Worm (Caenorhabditis elegans) whole organism, early embryonic: Measurements from ENCODE around the gene srv-16.

Experiments
- B0310.2 ChIP-seq: sonication (generic microtip); optimal IDR thresholded peaks from 2 replicates; lab custom pipeline; 2016; ENCODE audit warnings: mild to moderate bottlenecking, missing genetic modification characterization, missing compliant biosample characterization
- F13C5.2 ChIP-seq: sonication (generic microtip); optimal IDR thresholded peaks from 2 replicates; lab custom pipeline; 2017; ENCODE audit warnings: mild to moderate bottlenecking, missing genetic modification characterization, inconsistent platforms, missing compliant biosample characterization
- aly-1 ChIP-seq: sonication (generic microtip); optimal IDR thresholded peaks from 2 replicates; lab custom pipeline; 2016; ENCODE audit warnings: missing genetic modification characterization, missing compliant biosample characterization
- ama-1 ChIP-seq: fragments of 150-350 bp; optimal IDR thresholded peaks from 2 replicates; lab custom pipeline; 2014
- ceh-13 ChIP-seq: fragments of 200-800 bp; sonication (Bioruptor generic); optimal IDR thresholded peaks from 2 replicates; lab custom pipeline; 2018; ENCODE audit warnings: mild to moderate bottlenecking, missing genetic modification characterization, missing compliant biosample characterization
- ceh-36 ChIP-seq: sonication (generic microtip); optimal IDR thresholded peaks from 2 replicates; lab custom pipeline; 2016; ENCODE audit warnings: missing genetic modification characterization, inconsistent platforms, missing compliant biosample characterization
- ets-7 ChIP-seq: sonication (generic microtip); optimal IDR thresholded peaks from 2 replicates; lab custom pipeline; 2016; ENCODE audit warnings: missing genotype, missing genetic modification characterization, missing compliant biosample characterization
- flt-1 ChIP-seq: fragments of 200-800 bp; sonication (Bioruptor generic); IDR thresholded peaks from 2 replicates; pipeline ENCODE4 v1.3.6; 2022; ENCODE audit warnings: missing genetic modification characterization, missing compliant biosample characterization
- hmbx-1 ChIP-seq: sonication (generic microtip); optimal IDR thresholded peaks from 2 replicates; lab custom pipeline; 2016; ENCODE audit warnings: mild to moderate bottlenecking, missing genetic modification characterization, missing compliant biosample characterization
- hmg-4 ChIP-seq: fragments of 200-800 bp; sonication (Bioruptor generic); optimal IDR thresholded peaks from 2 replicates; lab custom pipeline; 2018; ENCODE audit warnings: mild to moderate bottlenecking, missing genetic modification characterization, missing compliant biosample characterization
- hnd-1 ChIP-seq: sonication (generic microtip); optimal IDR thresholded peaks from 2 replicates; lab custom pipeline; 2016; ENCODE audit warnings: missing genetic modification characterization, missing compliant biosample characterization
- pes-1 ChIP-seq: fragments of 200-800 bp; sonication (Bioruptor generic); IDR thresholded peaks from 2 replicates; pipeline ENCODE4 v1.3.6; 2022; ENCODE audit warnings: missing genetic modification reagents, missing genetic modification characterization, missing compliant biosample characterization
- scrt-1 ChIP-seq: fragments of 200-800 bp; sonication (Bioruptor generic); IDR thresholded peaks from 2 replicates; pipeline ENCODE4 v1.3.6; 2022; ENCODE audit warnings: missing genetic modification characterization, missing compliant biosample characterization
- sea-1 ChIP-seq: fragments of 200-800 bp; sonication (Bioruptor generic); conservative IDR thresholded peaks from 2 replicates; pipeline ENCODE4 v1.3.6; 2022; ENCODE audit warnings: missing genetic modification characterization, missing compliant biosample characterization
- tbx-11 ChIP-seq: fragments of 200-800 bp; sonication (Bioruptor generic); IDR thresholded peaks from 2 replicates; pipeline ENCODE4 v1.3.6; 2022; ENCODE audit warnings: missing genetic modification characterization, missing compliant biosample characterization
- tbx-37 ChIP-seq: fragments of 200-800 bp; sonication (Bioruptor generic); conservative IDR thresholded peaks from 2 replicates; pipeline ENCODE4 v1.3.6; 2022; ENCODE audit warnings: missing genetic modification reagents, missing genetic modification characterization, missing compliant biosample characterization
- tra-4 ChIP-seq: sonication (generic microtip); optimal IDR thresholded peaks from 2 replicates; lab custom pipeline; 2017; ENCODE audit warnings: missing genetic modification characterization, missing compliant biosample characterization

The srv-16 gene

DNA sequence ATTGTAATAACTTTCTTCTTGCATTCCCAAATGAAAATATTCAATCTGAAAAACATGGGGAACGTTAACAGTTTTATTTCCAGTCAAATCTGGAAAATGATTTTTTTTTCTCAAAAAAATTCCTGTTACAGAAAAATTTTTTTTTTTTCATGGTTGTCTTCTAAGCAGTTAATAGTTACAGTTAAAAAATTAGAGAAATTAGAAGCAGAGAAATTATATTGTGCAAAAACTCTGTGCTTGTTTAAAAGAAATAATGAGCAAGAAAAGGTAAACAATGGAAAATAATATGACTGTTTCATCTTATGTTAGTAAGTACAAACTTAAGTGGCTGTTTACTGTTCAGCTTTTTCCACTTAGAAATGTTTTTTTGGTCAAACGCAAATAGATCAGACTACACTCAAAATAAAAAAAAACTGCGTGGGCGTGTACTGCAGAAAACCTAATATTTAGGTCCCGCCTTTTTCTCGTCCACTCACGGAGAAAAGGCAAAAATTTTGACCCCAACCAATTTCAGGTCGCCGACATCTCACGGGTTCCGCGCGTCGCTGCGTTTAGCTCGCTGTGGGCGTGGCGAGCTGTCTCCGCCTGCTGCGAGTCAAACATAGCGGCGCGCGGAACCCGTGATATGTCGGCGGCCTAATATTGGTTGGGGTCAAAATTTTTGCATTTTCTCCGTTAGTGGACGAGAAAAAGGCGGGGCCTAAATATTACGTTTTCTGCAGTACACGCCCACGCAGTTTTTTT is 17.3 kb upstream of the srv-16 start, which contains the start of gene ifas-3:
Gene ifas-3, minus strand, starts transcription at position 51 of the 744 bp plus-strand sequence.
- no peak for TF ChIP-seq scrt-1 (GFP tag; lab: Robert Waterston, UW)
- no peak for TF ChIP-seq tbx-37 (GFP tag; lab: Robert Waterston, UW)
- no peak for TF ChIP-seq ceh-13 (GFP tag; lab: Kevin White, UChicago)
- TF ChIP-seq tra-4 (tag; lab: Kevin White, UChicago) = no peak
- TF ChIP-seq aly-1 (tag; lab: Kevin White, UChicago) = no peak
- no peak for TF ChIP-seq F13C5.2
- TF ChIP-seq ets-7 = no peak

DNA sequence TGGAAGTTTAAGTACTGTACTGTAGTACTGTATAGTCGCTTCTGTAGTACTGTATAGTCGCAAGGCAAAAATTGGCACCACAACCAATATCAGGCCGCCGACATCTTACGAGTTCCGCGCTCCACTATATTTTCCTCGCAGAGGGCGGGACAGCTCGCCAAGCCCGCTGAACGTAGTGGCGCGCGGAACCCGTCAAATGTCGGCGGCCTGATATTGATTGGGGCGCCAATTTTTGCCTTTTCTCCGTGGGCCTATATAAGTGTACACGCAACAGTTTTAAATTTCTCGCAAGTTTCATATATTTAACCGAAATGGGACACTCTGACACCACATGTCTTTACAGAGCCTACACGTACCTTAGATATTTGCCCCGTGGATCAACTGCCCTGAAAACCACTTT is 16.3 kb upstream of the srv-16 start:
- TF ChIP-seq flt-1 (GFP tag; lab: Robert Waterston, UW) (no peak), hnd-1 (no peak), tra-4 (tag; lab: Kevin White, UChicago) (no peak), ceh-13 (GFP tag; lab: Kevin White, UChicago) (no peak), aly-1 (tag; lab: Kevin White, UChicago) (no peak), tbx-37 (GFP tag; lab: Robert Waterston, UW) (no peak), hmbx-1 (no peak), ceh-36 (tag; lab: Kevin White, UChicago) (no peak), tbx-11 (GFP tag; lab: Robert Waterston, UW) (no peak), hmg-4 (GFP tag; lab: Kevin White, UChicago) (no peak), ets-7 (no peak), ama-1 (lab: Kevin White, UChicago) (no peak), sea-1 (no peak), pes-1 (no peak)

DNA sequence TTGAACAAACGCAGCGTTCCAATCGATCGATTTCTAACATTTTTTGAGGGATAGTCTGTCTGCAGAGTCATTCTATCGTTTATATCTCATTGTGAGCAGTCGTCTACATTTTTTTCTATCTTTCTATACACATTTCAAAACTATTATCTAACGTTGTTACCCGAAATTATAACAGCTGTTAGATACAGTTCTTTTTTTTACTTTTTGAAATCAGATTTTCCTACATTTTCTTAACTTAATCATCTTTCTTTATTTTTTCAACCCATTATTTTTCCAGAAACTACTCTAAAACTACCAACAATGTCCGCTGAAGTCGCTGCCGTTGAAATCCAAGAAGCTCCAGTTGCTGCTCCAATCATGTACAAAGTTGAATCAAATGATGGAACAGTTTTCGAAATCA is 12.8 kb upstream of the srv-16 start, which contains the start of gene skr-10:
Gene skr-10, plus strand, starts transcription at position 301 of the 400 bp plus-strand sequence.
- TF ChIP-seq tbx-11 (GFP tag; lab: Robert Waterston, UW) (no peak), aly-1 (tag; lab: Kevin White, UChicago) (no peak), tbx-37 (GFP tag; lab: Robert Waterston, UW) (no peak), ceh-36 (tag; lab: Kevin White, UChicago) (no peak), flt-1 (GFP tag; lab: Robert Waterston, UW) (no peak), ets-7 (no peak), sea-1 (no peak), pes-1 (no peak), scrt-1 (GFP tag; lab: Robert Waterston, UW) (no peak), hmbx-1 (no peak), F13C5.2 (no peak), B0310.2 (tag; lab: Kevin White, UChicago) (no peak), ceh-13 (GFP tag; lab: Kevin White, UChicago) (no peak), hmg-4 (GFP tag; lab: Kevin White, UChicago) (no peak)

ce11 chrIV:15941403-15941802 is 7.7 kb upstream of the srv-16 start, which contains the start of gene Y105C5B.11:
Y105C5B.11 (minus strand) TSS chrIV:15941503.
- no peak for TF ChIP-seq sea-1
- no peak for TF ChIP-seq F13C5.2
- no peak for TF ChIP-seq ceh-13 (GFP tag; lab: Kevin White, UChicago)
- no peak for TF ChIP-seq scrt-1 (GFP tag; lab: Robert Waterston, UW)
- no peak for TF ChIP-seq tbx-11 (GFP tag; lab: Robert Waterston, UW)
- no peak for TF ChIP-seq ama-1 (lab: Kevin White, UChicago)
- TF ChIP-seq pes-1 = no peak
- TF ChIP-seq ceh-36 (tag; lab: Kevin White, UChicago) = no peak
- no peak for TF ChIP-seq tra-4 (tag; lab: Kevin White, UChicago)
- no peak for TF ChIP-seq hnd-1
- TF ChIP-seq tbx-37 (GFP tag; lab: Robert Waterston, UW) = no peak
- TF ChIP-seq ets-7 = no peak

ce11 chrIV:15940811-15941210 is 7.1 kb upstream of the srv-16 start:
- TF ChIP-seq tbx-11 (GFP tag; lab: Robert Waterston, UW) = no peak
- TF ChIP-seq sea-1 = no peak

DNA sequence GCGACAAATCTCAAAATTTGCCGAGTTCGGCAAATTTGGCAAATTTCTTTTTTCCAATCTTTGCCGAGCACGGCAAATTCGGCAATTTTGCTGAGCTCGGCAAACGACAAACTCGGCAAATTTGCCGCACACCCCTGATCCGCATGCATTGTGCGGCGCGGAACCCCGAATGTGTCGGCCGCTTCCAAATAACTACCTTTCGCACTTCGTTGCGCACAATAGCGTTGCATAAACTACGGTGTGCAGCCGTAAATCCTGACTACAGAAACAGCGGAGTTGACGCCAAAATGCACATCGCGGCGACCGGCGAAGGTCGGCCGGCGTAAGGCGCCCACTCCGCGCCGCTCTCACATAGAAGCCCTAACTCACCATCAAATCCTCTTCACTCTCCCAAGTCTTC is 4.8 kb upstream of the srv-16 start:
- no peak for TF ChIP-seq scrt-1 (GFP tag; lab: Robert Waterston, UW)
- no peak for TF ChIP-seq flt-1 (GFP tag; lab: Robert Waterston, UW)
- no peak for TF ChIP-seq hnd-1
- no peak for TF ChIP-seq sea-1
- TF ChIP-seq tbx-37 (GFP tag; lab: Robert Waterston, UW) = no peak
- no peak for TF ChIP-seq ceh-13 (GFP tag; lab: Kevin White, UChicago)
- no peak for TF ChIP-seq ets-7
- TF ChIP-seq hmg-4 (GFP tag; lab: Kevin White, UChicago) = no peak
- TF ChIP-seq ceh-36 (tag; lab: Kevin White, UChicago) = no peak

DNA sequence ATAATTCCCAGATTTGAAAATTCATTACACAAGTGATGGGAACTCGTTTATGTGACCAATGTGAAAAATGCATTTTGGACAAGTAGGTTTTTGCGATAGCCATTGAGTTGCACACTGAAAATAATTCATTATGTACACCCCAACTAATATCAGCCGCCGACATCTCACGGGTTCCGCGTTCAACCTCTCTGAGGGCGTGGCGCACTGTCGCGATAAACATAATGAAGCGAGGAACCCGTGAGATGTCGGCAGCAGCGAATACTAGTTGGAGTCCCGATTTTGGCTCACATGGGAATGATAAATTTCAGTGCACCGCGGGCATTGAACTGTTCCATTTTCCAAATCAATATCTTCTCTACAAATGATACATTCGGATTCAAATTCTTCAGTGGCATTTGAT is 3.4 kb upstream of the srv-16 start:
- TF ChIP-seq tbx-11 (GFP tag; lab: Robert Waterston, UW) (no peak), B0310.2 (tag; lab: Kevin White, UChicago) (no peak), flt-1 (GFP tag; lab: Robert Waterston, UW) (no peak)

ce11 chrIV:15931833-15932232 is 1.9 kb downstream of the srv-16 start:
- TF ChIP-seq tra-4 (tag; lab: Kevin White, UChicago) (no peak), hmg-4 (GFP tag; lab: Kevin White, UChicago) (peak; percentile 42), scrt-1 (GFP tag; lab: Robert Waterston, UW) (peak; percentile 17; the same call in 1 of the 2 replicates), hnd-1 (no peak), tbx-37 (GFP tag; lab: Robert Waterston, UW) (0 out of 2 replicates have a peak, but pooled peaks have one; percentile 12), ets-7 (no peak), F13C5.2 (no peak), aly-1 (tag; lab: Kevin White, UChicago) (no peak), flt-1 (GFP tag; lab: Robert Waterston, UW) (0 out of 2 replicates have a peak, but pooled peaks have one; percentile 32), ceh-13 (GFP tag; lab: Kevin White, UChicago) (no peak), hmbx-1 (no peak), ceh-36 (tag; lab: Kevin White, UChicago) (peak; percentile 31), pes-1 (peak; percentile 53; the same call in 1 of the 2 replicates), B0310.2 (tag; lab: Kevin White, UChicago) (no peak), tbx-11 (GFP tag; lab: Robert Waterston, UW) (peak; percentile 62), ama-1 (lab: Kevin White, UChicago) (no peak), sea-1 (peak; percentile 34; the same call in 1 of the 2 replicates)
